Worm (Caenorhabditis elegans) whole organism, L2 larva: Measurements from ENCODE around the gene C42D4.3.

Experiments
- C34F6.9 ChIP-seq: fragments of 150-350 bp; optimal IDR thresholded peaks from 2 replicates; lab custom pipeline; 2014; ENCODE audit warnings: missing biosample characterization, missing genetic modification characterization
- F13H6.1 ChIP-seq: sonication (generic microtip); optimal IDR thresholded peaks from 2 replicates; lab custom pipeline; 2016; ENCODE audit warnings: missing genetic modification characterization, missing compliant biosample characterization
- R02D3.7 ChIP-seq: fragments of 150-350 bp; optimal IDR thresholded peaks from 2 replicates; lab custom pipeline; 2014; ENCODE audit warnings: missing biosample characterization, missing genetic modification characterization
- Y55F3AM.14 ChIP-seq: fragments of 200-800 bp; sonication (Bioruptor generic); optimal IDR thresholded peaks from 2 replicates; lab custom pipeline; 2018; ENCODE audit warnings: mild to moderate bottlenecking, missing genetic modification characterization, missing compliant biosample characterization
- ZK546.5 ChIP-seq: sonication (generic microtip); optimal IDR thresholded peaks from 2 replicates; lab custom pipeline; 2017; ENCODE audit warnings: missing biosample characterization, missing genetic modification characterization
- aly-2 ChIP-seq: fragments of 150-350 bp; optimal IDR thresholded peaks from 2 replicates; lab custom pipeline; 2014; ENCODE audit warnings: missing biosample characterization, missing genetic modification characterization
- ama-1 ChIP-seq: fragments of 150-350 bp; optimal IDR thresholded peaks from 2 replicates; lab custom pipeline; 2018; ENCODE audit warnings: inconsistent platforms
- blmp-1 ChIP-seq: sonication (generic microtip); optimal IDR thresholded peaks from 2 replicates; lab custom pipeline; 2017; ENCODE audit warnings: missing genetic modification characterization, mild to moderate bottlenecking, missing compliant biosample characterization, antibody characterized with exemption, moderate library complexity; ENCODE audit not compliant: insufficient read depth
- ceh-82 ChIP-seq: fragments of 150-350 bp; optimal IDR thresholded peaks from 2 replicates; lab custom pipeline; 2014; ENCODE audit warnings: missing biosample characterization, missing genetic modification characterization
- crh-2 ChIP-seq: sonication (generic microtip); optimal IDR thresholded peaks from 2 replicates; lab custom pipeline; 2017; ENCODE audit warnings: missing biosample characterization, missing genetic modification characterization
- dmd-4 ChIP-seq: sonication (generic microtip); optimal IDR thresholded peaks from 2 replicates; lab custom pipeline; 2017; ENCODE audit warnings: missing biosample characterization, missing genetic modification characterization
- egl-27 ChIP-seq: sonication (generic microtip); optimal IDR thresholded peaks from 3 replicates; lab custom pipeline; 2017; ENCODE audit warnings: missing biosample characterization, missing genetic modification reagents, missing genetic modification characterization
- elt-1 ChIP-seq: fragments of 150-350 bp; optimal IDR thresholded peaks from 2 replicates; lab custom pipeline; 2014; ENCODE audit warnings: missing biosample characterization, missing genetic modification characterization
- fos-1 ChIP-seq: fragments of 150-350 bp; optimal IDR thresholded peaks from 2 replicates; lab custom pipeline; 2014; ENCODE audit warnings: missing biosample characterization, missing genetic modification characterization
- lin-11 ChIP-seq: fragments of 150-350 bp; sonication (generic microtip); optimal IDR thresholded peaks from 2 replicates; lab custom pipeline; 2014; ENCODE audit warnings: missing biosample characterization, missing genetic modification characterization, inconsistent platforms, mixed read lengths
- lin-13 ChIP-seq: fragments of 150-350 bp; optimal IDR thresholded peaks from 2 replicates; lab custom pipeline; 2014; ENCODE audit warnings: missing biosample characterization, missing genetic modification reagents, missing genetic modification characterization
- lin-39 ChIP-seq: fragments of 150-350 bp; optimal IDR thresholded peaks from 2 replicates; lab custom pipeline; 2014; ENCODE audit warnings: missing biosample characterization, missing genetic modification reagents, missing genetic modification characterization
- lsy-2 ChIP-seq, 2 experiments: fragments of 150-350 bp in 1 of 2; sonication (generic microtip) in 1 of 2; optimal IDR thresholded peaks; 2 replicates each; lab custom pipeline; 2014 to 2017; ENCODE audit warnings: missing biosample characterization in 2 of 2, missing genetic modification characterization in 2 of 2
- mab-5 ChIP-seq: fragments of 150-350 bp; optimal IDR thresholded peaks from 2 replicates; lab custom pipeline; 2014; ENCODE audit warnings: missing biosample characterization, missing genetic modification characterization
- mbf-1 ChIP-seq: sonication (generic microtip); optimal IDR thresholded peaks from 2 replicates; lab custom pipeline; 2017; ENCODE audit warnings: missing biosample characterization, missing genetic modification characterization
- mdl-1 ChIP-seq, 2 experiments: fragments of 150-350 bp in 1 of 2; sonication (generic microtip) in 1 of 2; optimal IDR thresholded peaks; 2 replicates each; lab custom pipeline; 2017; ENCODE audit warnings: missing biosample characterization in 2 of 2, missing genetic modification characterization in 2 of 2
- nhr-10 ChIP-seq: sonication (generic microtip); optimal IDR thresholded peaks from 2 replicates; lab custom pipeline; 2017; ENCODE audit warnings: missing biosample characterization, missing genetic modification characterization
- nhr-129 ChIP-seq: fragments of 150-350 bp; optimal IDR thresholded peaks from 2 replicates; lab custom pipeline; 2014; ENCODE audit warnings: missing biosample characterization, missing genetic modification characterization
- nhr-21 ChIP-seq: fragments of 150-350 bp; optimal IDR thresholded peaks from 2 replicates; lab custom pipeline; 2014; ENCODE audit warnings: missing biosample characterization, missing genetic modification characterization
- nhr-23 ChIP-seq: fragments of 150-350 bp; optimal IDR thresholded peaks from 2 replicates; lab custom pipeline; 2014; ENCODE audit warnings: missing biosample characterization, missing genetic modification reagents, missing genetic modification characterization
- nhr-25 ChIP-seq: fragments of 150-350 bp; sonication (generic microtip); optimal IDR thresholded peaks from 3 replicates; lab custom pipeline; 2014; ENCODE audit warnings: missing biosample characterization, missing genetic modification characterization
- nhr-6 ChIP-seq: fragments of 150-350 bp; optimal IDR thresholded peaks from 2 replicates; lab custom pipeline; 2014; ENCODE audit warnings: missing biosample characterization, missing genetic modification characterization
- nhr-77 ChIP-seq: fragments of 150-350 bp; optimal IDR thresholded peaks from 2 replicates; lab custom pipeline; 2014; ENCODE audit warnings: missing biosample characterization, missing genetic modification characterization
- sem-4 ChIP-seq: fragments of 150-350 bp; optimal IDR thresholded peaks from 2 replicates; lab custom pipeline; 2014; ENCODE audit warnings: missing biosample characterization, missing genetic modification reagents, missing genetic modification characterization
- skn-1 ChIP-seq: sonication (generic microtip); optimal IDR thresholded peaks from 2 replicates; lab custom pipeline; 2017; ENCODE audit warnings: missing biosample characterization, missing genetic modification characterization
- sma-3 ChIP-seq: sonication (generic microtip); optimal IDR thresholded peaks from 2 replicates; lab custom pipeline; 2016; ENCODE audit warnings: missing genetic modification reagents, missing genetic modification characterization, missing compliant biosample characterization
- sma-9 ChIP-seq, 2 experiments: fragments of 150-350 bp in 1 of 2; sonication (generic microtip) in 1 of 2; optimal IDR thresholded peaks; 2 replicates each; lab custom pipeline; 2014 to 2016; ENCODE audit warnings: missing genetic modification characterization in 2 of 2, mild to moderate bottlenecking in 1 of 2, missing biosample characterization in 1 of 2, missing compliant biosample characterization in 1 of 2, missing genetic modification reagents in 1 of 2, moderate library complexity in 1 of 2
- snpc-4 ChIP-seq: fragments of 150-350 bp; optimal IDR thresholded peaks from 2 replicates; lab custom pipeline; 2014; ENCODE audit warnings: missing biosample characterization, missing genetic modification characterization
- unc-39 ChIP-seq: fragments of 150-350 bp; optimal IDR thresholded peaks from 2 replicates; lab custom pipeline; 2014; ENCODE audit warnings: missing biosample characterization, missing genetic modification characterization
- unc-55 ChIP-seq: fragments of 150-350 bp; sonication (generic microtip); optimal IDR thresholded peaks from 3 replicates; lab custom pipeline; 2014; ENCODE audit warnings: missing biosample characterization, missing genetic modification reagents, missing genetic modification characterization
- unc-62 ChIP-seq: fragments of 150-350 bp; optimal IDR thresholded peaks from 2 replicates; lab custom pipeline; 2014; ENCODE audit warnings: missing biosample characterization, missing genetic modification reagents, missing genetic modification characterization
- zag-1 ChIP-seq: fragments of 150-350 bp; optimal IDR thresholded peaks from 2 replicates; lab custom pipeline; 2014; ENCODE audit warnings: missing biosample characterization, missing genetic modification characterization
- ztf-1 ChIP-seq: fragments of 200-800 bp; sonication (Bioruptor generic); conservative IDR thresholded peaks from 2 replicates; pipeline ENCODE4 v1.3.6; 2022; ENCODE audit warnings: missing genetic modification characterization, missing compliant biosample characterization
- ztf-11 ChIP-seq: sonication (generic microtip); optimal IDR thresholded peaks from 2 replicates; lab custom pipeline; 2017; ENCODE audit warnings: missing biosample characterization, missing genetic modification characterization
- ztf-4 ChIP-seq: fragments of 150-350 bp; optimal IDR thresholded peaks from 2 replicates; lab custom pipeline; 2014; ENCODE audit warnings: missing biosample characterization, missing genetic modification characterization

The C42D4.3 gene

ce11 chrIV:7166553-7166952 is 12.5 kb upstream of the C42D4.3 start, which contains the start of gene C42D4.18:
Gene C42D4.18 (plus strand): TSS chrIV:7166783.
- TF ChIP-seq ztf-11 (tag; lab: Kevin White, UChicago) (no peak), unc-55 (GFP tag; lab: Kevin White, UChicago) (peak; percentile 55), nhr-21 (tag; lab: Kevin White, UChicago) (no peak), mdl-1 (tag; optimal IDR thresholded peaks at IDR 0.05; lab: Kevin White, UChicago) (peak in 1 of 2 experiments; percentile 37), unc-39 (no peak), mbf-1 (tag; lab: Kevin White, UChicago) (no peak), sma-9 (GFP tag; optimal IDR thresholded peaks at IDR 0.05; lab: Kevin White, UChicago) (peak; percentile 36), sma-9 (tag; optimal IDR thresholded peaks at IDR 0.05; lab: Kevin White, UChicago) (no peak), skn-1 (no peak), nhr-129 (tag; lab: Kevin White, UChicago) (peak; percentile 26), lin-39 (tag; lab: Kevin White, UChicago) (no peak), sem-4 (tag; lab: Kevin White, UChicago) (no peak), C34F6.9 (tag; lab: Kevin White, UChicago) (peak; percentile 62), snpc-4 (tag; lab: Kevin White, UChicago) (no peak), ztf-1 (GFP tag; lab: Robert Waterston, UW) (no peak), nhr-6 (tag; lab: Kevin White, UChicago) (no peak), crh-2 (no peak), lsy-2 (tag; optimal IDR thresholded peaks at IDR 0.05; lab: Kevin White, UChicago) (peak in 1 of 2 experiments; percentile 48), ama-1 (no peak)
- TF ChIP-seq, all 48 proteins: peak for 6

ce11 chrIV:7167983-7168760 is 10.9 kb upstream of the C42D4.3 start, which contains the start of gene skr-16:
Gene skr-16 (plus strand): TSS chrIV:7168710.
- no peak for TF ChIP-seq aly-2 (tag; lab: Kevin White, UChicago)
- no peak for TF ChIP-seq nhr-6 (tag; lab: Kevin White, UChicago)
- TF ChIP-seq egl-27 (tag; lab: Kevin White, UChicago), result no peak
- TF ChIP-seq skn-1, result no peak
- TF ChIP-seq C34F6.9 (tag; lab: Kevin White, UChicago), result peak; percentile 70
- no peak for TF ChIP-seq sma-9 (GFP tag; optimal IDR thresholded peaks at IDR 0.05; lab: Kevin White, UChicago)
- TF ChIP-seq sma-9 (tag; optimal IDR thresholded peaks at IDR 0.05; lab: Kevin White, UChicago), result no peak
- TF ChIP-seq ZK546.5 (tag; lab: Kevin White, UChicago), result no peak
- TF ChIP-seq mab-5, result no peak
- TF ChIP-seq elt-1 (tag; lab: Kevin White, UChicago), result no peak
- peak; percentile 0 for TF ChIP-seq nhr-129 (tag; lab: Kevin White, UChicago)
- no peak for TF ChIP-seq nhr-23
- no peak for TF ChIP-seq nhr-25 (tag; lab: Kevin White, UChicago)
- TF ChIP-seq lin-13 (GFP tag; lab: Kevin White, UChicago), result peak; percentile 1
- no peak for TF ChIP-seq ztf-4
- TF ChIP-seq sma-3, result peak; percentile 5
- no peak for TF ChIP-seq ceh-82
- no peak for TF ChIP-seq mdl-1 (tag; optimal IDR thresholded peaks at IDR 0.05; lab: Kevin White, UChicago)
- TF ChIP-seq ztf-1 (GFP tag; lab: Robert Waterston, UW), result no peak
- TF ChIP-seq R02D3.7 (tag; lab: Kevin White, UChicago), result no peak
- TF ChIP-seq nhr-21 (tag; lab: Kevin White, UChicago), result no peak
- no peak for TF ChIP-seq nhr-77 (tag; lab: Kevin White, UChicago)
- TF ChIP-seq crh-2, result peak; percentile 43
- peak; percentile 31 for TF ChIP-seq unc-55 (GFP tag; lab: Kevin White, UChicago)
- TF ChIP-seq unc-62 (GFP tag; lab: Kevin White, UChicago), result no peak
- no peak for TF ChIP-seq ama-1

ce11 chrIV:7171222-7171621 is 7.8 kb upstream of the C42D4.3 start, which contains the start of gene str-220:
Gene str-220 (minus strand): TSS chrIV:7171322.
- TF ChIP-seq lin-11 (tag; lab: Kevin White, UChicago), result no peak
- TF ChIP-seq crh-2, result no peak
- no peak for TF ChIP-seq mdl-1 (tag; optimal IDR thresholded peaks at IDR 0.05; lab: Kevin White, UChicago)
- TF ChIP-seq zag-1 (tag; lab: Kevin White, UChicago), result no peak
- TF ChIP-seq nhr-10, result no peak
- TF ChIP-seq F13H6.1 (tag; lab: Kevin White, UChicago), result no peak
- TF ChIP-seq nhr-23, result no peak
- TF ChIP-seq unc-55 (GFP tag; lab: Kevin White, UChicago), result no peak
- no peak for TF ChIP-seq sma-9 (GFP tag; optimal IDR thresholded peaks at IDR 0.05; lab: Kevin White, UChicago)
- no peak for TF ChIP-seq sma-9 (tag; optimal IDR thresholded peaks at IDR 0.05; lab: Kevin White, UChicago)
- TF ChIP-seq blmp-1 (tag; lab: Kevin White, UChicago), result no peak
- no peak for TF ChIP-seq lin-39 (tag; lab: Kevin White, UChicago)
- no peak for TF ChIP-seq nhr-129 (tag; lab: Kevin White, UChicago)
- no peak for TF ChIP-seq ZK546.5 (tag; lab: Kevin White, UChicago)
- TF ChIP-seq fos-1, result no peak
- TF ChIP-seq C34F6.9 (tag; lab: Kevin White, UChicago), result no peak
- TF ChIP-seq skn-1, result no peak
- TF ChIP-seq snpc-4 (tag; lab: Kevin White, UChicago), result no peak
- TF ChIP-seq Y55F3AM.14, result no peak
- no peak for TF ChIP-seq nhr-6 (tag; lab: Kevin White, UChicago)
- TF ChIP-seq dmd-4 (tag; lab: Kevin White, UChicago), result no peak
